Fruit fly (Drosophila melanogaster) whole organism, wandering third instar larva: ENCODE results near the gene Sfp77F.

Experiments
- Abd-B ChIP-seq: fragments of >200 bp; optimal IDR thresholded peaks from 2 replicates; lab custom pipeline; 2017; ENCODE audit warnings: missing biosample characterization, missing genetic modification characterization
- CG32264 ChIP-seq: fragments of 200-800 bp; sonication (Bioruptor generic); optimal IDR thresholded peaks from 2 replicates; lab custom pipeline; 2016; ENCODE audit warnings: missing biosample characterization, missing genetic modification characterization
- CG9705 ChIP-seq: fragments of 200-800 bp; sonication (Bioruptor generic); optimal IDR thresholded peaks from 2 replicates; lab custom pipeline; 2018; ENCODE audit warnings: missing biosample characterization, mild to moderate bottlenecking, missing genetic modification characterization
- CrebA ChIP-seq: fragments of 200-800 bp; sonication (Bioruptor generic); optimal IDR thresholded peaks from 2 replicates; lab custom pipeline; 2016; ENCODE audit warnings: missing biosample characterization, mild to moderate bottlenecking, missing genetic modification characterization, borderline replicate concordance
- Dfd ChIP-seq: fragments of >200 bp; optimal IDR thresholded peaks from 2 replicates; lab custom pipeline; 2017; ENCODE audit warnings: missing biosample characterization, missing genetic modification characterization
- Dif ChIP-seq: fragments of 200-275, 200-300 bp; sonication (Bioruptor generic); optimal IDR thresholded peaks from 2 replicates; lab custom pipeline; 2018; ENCODE audit warnings: missing biosample characterization, missing genetic modification characterization; ENCODE audit not compliant: partially characterized antibody
- GATAd ChIP-seq: sonication (Bioruptor generic); optimal IDR thresholded peaks from 2 replicates; lab custom pipeline; 2016; ENCODE audit warnings: missing biosample characterization, missing genetic modification characterization
- HLH106 ChIP-seq: fragments of 200-800 bp; optimal IDR thresholded peaks from 3 replicates; lab custom pipeline; 2019; ENCODE audit warnings: missing biosample characterization, mild to moderate bottlenecking, missing genetic modification characterization, moderate library complexity
- Hr78 ChIP-seq: fragments of >200 bp; optimal IDR thresholded peaks from 2 replicates; lab custom pipeline; 2017; ENCODE audit warnings: missing biosample characterization, missing genetic modification characterization
- Hr83 ChIP-seq: fragments of 200-300 bp; sonication (Bioruptor generic); optimal IDR thresholded peaks from 2 replicates; lab custom pipeline; 2016; ENCODE audit warnings: missing biosample characterization, mild to moderate bottlenecking, missing genetic modification characterization, moderate library complexity; ENCODE audit not compliant: poor library complexity, severe bottlenecking
- Jra ChIP-seq: sonication (Bioruptor generic); optimal IDR thresholded peaks from 2 replicates; lab custom pipeline; 2016; ENCODE audit warnings: missing biosample characterization, missing genetic modification characterization
- Mio ChIP-seq: sonication (Bioruptor generic); optimal IDR thresholded peaks from 2 replicates; lab custom pipeline; 2016; ENCODE audit warnings: missing biosample characterization, missing genetic modification characterization
- Myc ChIP-seq: fragments of >200 bp; optimal IDR thresholded peaks from 2 replicates; lab custom pipeline; 2017
- N ChIP-seq: fragments of >200 bp; optimal IDR thresholded peaks from 2 replicates; lab custom pipeline; 2018; ENCODE audit warnings: missing biosample characterization, missing external identifiers, missing genetic modification characterization
- Rel ChIP-seq, 2 experiments: fragments of 200-800 bp; sonication (Bioruptor generic) in 1 of 2; optimal IDR thresholded peaks; 2 replicates in 1 of 2; 3 replicates in 1 of 2; lab custom pipeline; 2016 to 2019; ENCODE audit warnings: mild to moderate bottlenecking in 2 of 2, missing biosample characterization in 2 of 2, missing genetic modification characterization in 2 of 2, moderate library complexity in 1 of 2
- Sp1 ChIP-seq: fragments of 200-800 bp; sonication (Bioruptor generic); optimal IDR thresholded peaks from 3 replicates; lab custom pipeline; 2019; ENCODE audit warnings: missing biosample characterization, mild to moderate bottlenecking, missing genetic modification characterization, moderate library complexity
- Vsx2 ChIP-seq: fragments of 200-300, 225-300 bp; sonication (Bioruptor generic); optimal IDR thresholded peaks from 2 replicates; lab custom pipeline; 2018; ENCODE audit warnings: missing biosample characterization, missing genetic modification characterization; ENCODE audit not compliant: partially characterized antibody
- brk ChIP-seq: fragments of 200-800 bp; sonication (Bioruptor generic); optimal IDR thresholded peaks from 2 replicates; lab custom pipeline; 2016; ENCODE audit warnings: missing biosample characterization, mild to moderate bottlenecking, missing genetic modification characterization
- dl ChIP-seq, 2 experiments: fragments of 175-275, 200-275 bp in 1 of 2; fragments of 200-275 bp in 1 of 2; sonication (Bioruptor generic); optimal IDR thresholded peaks; lab custom pipeline; 2018; ENCODE audit warnings: mild to moderate bottlenecking in 2 of 2, missing biosample characterization in 2 of 2, missing genetic modification characterization in 2 of 2, moderate library complexity in 2 of 2; ENCODE audit not compliant: partially characterized antibody in 2 of 2, insufficient read depth in 1 of 2
- dmrt93B ChIP-seq: fragments of 200-800 bp; sonication (Bioruptor generic); optimal IDR thresholded peaks from 2 replicates; lab custom pipeline; 2018; ENCODE audit warnings: missing biosample characterization, mild to moderate bottlenecking, missing genetic modification characterization
- dsf ChIP-seq: sonication (Bioruptor generic); optimal IDR thresholded peaks from 2 replicates; lab custom pipeline; 2016; ENCODE audit warnings: missing biosample characterization, missing genetic modification characterization, borderline replicate concordance
- ey ChIP-seq: fragments of 200-800 bp; sonication (Bioruptor generic); optimal IDR thresholded peaks from 2 replicates; lab custom pipeline; 2016; ENCODE audit warnings: missing biosample characterization, missing genetic modification characterization
- foxo ChIP-seq, 2 experiments: fragments of 200-800 bp; sonication (Bioruptor generic); optimal IDR thresholded peaks; 2 replicates in 1 of 2; 3 replicates in 1 of 2; lab custom pipeline; 2016 to 2017; ENCODE audit warnings: missing biosample characterization in 2 of 2, missing genetic modification characterization in 2 of 2
- fru ChIP-seq: fragments of 200-800 bp; sonication (Bioruptor generic); optimal IDR thresholded peaks from 3 replicates; lab custom pipeline; 2016; ENCODE audit warnings: missing biosample characterization, mild to moderate bottlenecking, missing genetic modification characterization
- h ChIP-seq: fragments of 200-800 bp; sonication (Bioruptor generic); optimal IDR thresholded peaks from 3 replicates; lab custom pipeline; 2016; ENCODE audit warnings: missing biosample characterization, mild to moderate bottlenecking, missing genetic modification characterization
- jim ChIP-seq: fragments of 175-275, 200-325 bp; sonication (Bioruptor generic); optimal IDR thresholded peaks from 2 replicates; lab custom pipeline; 2016; ENCODE audit warnings: missing biosample characterization, mild to moderate bottlenecking, missing genetic modification characterization
- psq ChIP-seq: fragments of 200-800 bp; sonication (Bioruptor generic); optimal IDR thresholded peaks from 3 replicates; lab custom pipeline; 2017; ENCODE audit warnings: missing biosample characterization, mild to moderate bottlenecking, missing genetic modification characterization, moderate library complexity
- rgr ChIP-seq: fragments of 200-800 bp; sonication (Bioruptor generic); optimal IDR thresholded peaks from 3 replicates; lab custom pipeline; 2016; ENCODE audit warnings: missing biosample characterization, mild to moderate bottlenecking, missing genetic modification characterization
- sage ChIP-seq: fragments of 200-800 bp; sonication (Bioruptor generic); optimal IDR thresholded peaks from 2 replicates; lab custom pipeline; 2016; ENCODE audit warnings: missing biosample characterization, mild to moderate bottlenecking, missing genetic modification characterization
- sv ChIP-seq: fragments of 200-800 bp; sonication (Bioruptor generic); optimal IDR thresholded peaks from 3 replicates; lab custom pipeline; 2016; ENCODE audit warnings: missing biosample characterization, missing genetic modification characterization
- tai ChIP-seq: sonication (Bioruptor generic); optimal IDR thresholded peaks from 2 replicates; lab custom pipeline; 2016; ENCODE audit warnings: missing biosample characterization, missing genetic modification characterization
- usp ChIP-seq: fragments of >200 bp; optimal IDR thresholded peaks from 2 replicates; lab custom pipeline; 2017; ENCODE audit warnings: missing biosample characterization, missing genetic modification characterization
- woc ChIP-seq: sonication (Bioruptor generic); optimal IDR thresholded peaks from 2 replicates; lab custom pipeline; 2016; ENCODE audit warnings: missing biosample characterization, mild to moderate bottlenecking, missing genetic modification characterization

Gene Sfp77F

DNA sequence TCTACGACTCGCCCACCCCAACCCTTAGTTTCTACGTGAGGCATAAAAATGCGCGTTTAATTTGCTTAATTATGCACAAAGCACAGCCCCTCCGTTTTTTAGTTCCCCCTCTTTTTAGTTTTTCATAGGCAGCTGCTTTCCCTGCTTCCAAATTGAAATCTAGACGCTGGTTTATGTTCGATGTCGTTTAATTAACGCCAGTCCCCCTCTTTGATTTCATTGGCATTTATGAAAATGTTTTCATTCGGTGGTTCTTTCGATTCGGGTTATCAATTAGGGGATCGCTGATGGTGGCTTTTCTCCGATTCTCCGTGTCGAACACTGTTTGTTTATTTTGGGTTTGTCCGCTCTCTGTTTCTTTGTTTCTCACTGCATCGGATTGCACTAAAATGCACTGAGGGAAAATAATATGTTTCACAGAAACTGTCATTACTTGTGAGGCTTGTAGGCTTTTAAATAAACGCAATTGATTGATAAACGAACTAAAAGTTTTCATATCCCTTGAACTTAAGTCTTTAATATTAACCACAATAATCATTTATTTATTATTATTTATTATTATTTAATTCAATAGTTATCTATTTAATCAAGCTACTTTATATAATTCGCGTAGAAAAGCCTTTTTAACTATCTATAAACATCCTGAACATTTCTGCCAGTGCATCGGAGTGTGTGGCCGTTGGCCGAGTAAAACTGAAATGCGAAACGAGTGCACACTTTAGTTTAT is 33.0 kb upstream of the Sfp77F start:
- no peak for TF ChIP-seq dsf (GFP tag; lab: Kevin White, UChicago)
- no peak for TF ChIP-seq Hr83 (GFP tag; lab: Kevin White, UChicago)
- TF ChIP-seq sage (GFP tag; lab: Kevin White, UChicago): no peak
- TF ChIP-seq Hr78 (GFP tag; lab: Kevin White, UChicago): no peak
- peak; percentile 7 for TF ChIP-seq rgr
- no peak for TF ChIP-seq sv (GFP tag; lab: Kevin White, UChicago)
- no peak for TF ChIP-seq N (GFP tag; lab: Kevin White, UChicago)
- no peak for TF ChIP-seq Rel (GFP tag; optimal IDR thresholded peaks at IDR 0.05; lab: Kevin White, UChicago)
- TF ChIP-seq Rel (tag; optimal IDR thresholded peaks at IDR 0.05; lab: Kevin White, UChicago): no peak
- TF ChIP-seq psq (GFP tag; lab: Kevin White, UChicago): peak; percentile 15
- TF ChIP-seq woc (GFP tag; lab: Kevin White, UChicago): no peak
- TF ChIP-seq Sp1 (GFP tag; lab: Kevin White, UChicago): peak; percentile 29
- TF ChIP-seq Dfd (GFP tag; lab: Kevin White, UChicago): no peak
- TF ChIP-seq usp (GFP tag; lab: Kevin White, UChicago): no peak
- peak in 1 of 2 experiments; percentile 48 for TF ChIP-seq foxo (GFP tag; optimal IDR thresholded peaks at IDR 0.05; lab: Kevin White, UChicago)
- TF ChIP-seq CG9705 (GFP tag; lab: Kevin White, UChicago): no peak
- no peak for TF ChIP-seq brk (GFP tag; lab: Kevin White, UChicago)
- TF ChIP-seq tai (GFP tag; lab: Kevin White, UChicago): no peak
- TF ChIP-seq jim (GFP tag; lab: Kevin White, UChicago): no peak
- TF ChIP-seq Vsx2: no peak
- no peak for TF ChIP-seq Mio (GFP tag; lab: Kevin White, UChicago)
- no peak for TF ChIP-seq GATAd (GFP tag; lab: Kevin White, UChicago)
- TF ChIP-seq h (GFP tag; lab: Kevin White, UChicago): peak; percentile 37
- TF ChIP-seq HLH106 (tag; lab: Kevin White, UChicago): peak; percentile 42
- TF ChIP-seq dmrt93B (GFP tag; lab: Kevin White, UChicago): peak; percentile 25
- no peak for TF ChIP-seq Dif (GFP tag; lab: Kevin White, UChicago)
- TF ChIP-seq fru (GFP tag; lab: Kevin White, UChicago): peak; percentile 33
- TF ChIP-seq Jra (GFP tag; lab: Kevin White, UChicago): no peak

DNA sequence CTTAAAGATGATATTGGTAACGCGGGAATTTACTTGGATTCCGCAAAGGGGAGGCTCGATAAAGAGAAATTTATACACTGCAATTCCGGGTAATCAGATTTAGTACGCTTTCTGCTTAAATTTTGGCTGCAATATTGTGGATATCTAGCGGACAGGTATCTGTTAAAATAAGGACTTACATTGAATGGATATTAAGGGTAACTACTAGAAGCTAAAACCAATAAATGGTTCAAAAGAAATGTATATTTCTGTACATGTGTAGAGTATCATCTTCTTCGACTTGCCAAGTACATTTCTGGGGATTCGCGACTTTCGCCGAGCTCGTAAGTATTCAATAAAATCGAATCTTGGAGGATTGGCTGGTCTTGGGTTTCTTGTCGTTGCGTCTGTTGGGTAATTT is 32.2 kb upstream of the Sfp77F start:
- no peak for TF ChIP-seq Rel (GFP tag; optimal IDR thresholded peaks at IDR 0.05; lab: Kevin White, UChicago)
- TF ChIP-seq Rel (tag; optimal IDR thresholded peaks at IDR 0.05; lab: Kevin White, UChicago): no peak
- no peak for TF ChIP-seq Jra (GFP tag; lab: Kevin White, UChicago)
- no peak for TF ChIP-seq Abd-B (GFP tag; lab: Kevin White, UChicago)
- no peak for TF ChIP-seq h (GFP tag; lab: Kevin White, UChicago)
- no peak for TF ChIP-seq Hr83 (GFP tag; lab: Kevin White, UChicago)
- TF ChIP-seq Sp1 (GFP tag; lab: Kevin White, UChicago): no peak
- TF ChIP-seq tai (GFP tag; lab: Kevin White, UChicago): no peak
- no peak for TF ChIP-seq CG32264
- TF ChIP-seq psq (GFP tag; lab: Kevin White, UChicago): no peak
- no peak for TF ChIP-seq sv (GFP tag; lab: Kevin White, UChicago)
- TF ChIP-seq sage (GFP tag; lab: Kevin White, UChicago): no peak
- no peak for TF ChIP-seq dsf (GFP tag; lab: Kevin White, UChicago)
- TF ChIP-seq dl (GFP tag; optimal IDR thresholded peaks at IDR 0.05; lab: Kevin White, UChicago; ENCODE audit: insufficient read depth in 1 of 2, partially characterized antibody in 2 of 2): no peak

DNA sequence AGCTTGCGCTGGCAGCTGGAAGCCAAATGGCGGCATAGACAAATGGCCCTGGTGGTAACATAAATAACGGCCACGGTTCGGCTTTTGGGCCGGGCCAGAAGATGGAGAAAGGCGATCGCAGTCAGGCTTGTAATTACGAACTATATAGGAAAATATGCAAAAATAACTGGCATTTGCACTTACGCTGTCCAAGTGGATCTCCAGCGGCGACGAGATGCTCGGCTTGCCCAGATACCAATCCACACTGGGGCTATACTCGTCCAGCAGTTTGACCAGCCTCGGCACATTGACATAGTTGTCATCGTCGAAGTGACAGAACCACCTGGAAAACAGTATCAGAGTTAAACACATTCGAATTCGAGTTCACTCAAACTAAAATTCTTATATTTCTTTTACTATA is 30.3 kb upstream of the Sfp77F start, which contains the start of gene CG10589:
Gene CG10589 (plus strand): TSS at position 301 of the 400 bp plus-strand sequence.
- no peak for TF ChIP-seq Rel (GFP tag; optimal IDR thresholded peaks at IDR 0.05; lab: Kevin White, UChicago)
- no peak for TF ChIP-seq Rel (tag; optimal IDR thresholded peaks at IDR 0.05; lab: Kevin White, UChicago)
- no peak for TF ChIP-seq jim (GFP tag; lab: Kevin White, UChicago)
- TF ChIP-seq foxo (GFP tag; optimal IDR thresholded peaks at IDR 0.05; lab: Kevin White, UChicago): no peak
- TF ChIP-seq Jra (GFP tag; lab: Kevin White, UChicago): no peak
- TF ChIP-seq tai (GFP tag; lab: Kevin White, UChicago): no peak
- no peak for TF ChIP-seq CG32264
- TF ChIP-seq ey (GFP tag; lab: Kevin White, UChicago): no peak
- TF ChIP-seq Myc (lab: Kevin White, UChicago): no peak
- TF ChIP-seq usp (GFP tag; lab: Kevin White, UChicago): no peak
- TF ChIP-seq Vsx2: no peak
- no peak for TF ChIP-seq CrebA (GFP tag; lab: Kevin White, UChicago)
- TF ChIP-seq brk (GFP tag; lab: Kevin White, UChicago): no peak
